Worm (Caenorhabditis elegans) whole organism, L1 larva: ENCODE measurements around the gene thn-1.

Source experiments
- C04F5.9 ChIP-seq: sonication (generic microtip); optimal IDR thresholded peaks from 2 replicates; lab custom pipeline; 2016; ENCODE audit warnings: missing genetic modification characterization, missing compliant biosample characterization
- C34B4.2 ChIP-seq: sonication (generic microtip); optimal IDR thresholded peaks from 2 replicates; lab custom pipeline; 2017; ENCODE audit warnings: mild to moderate bottlenecking, missing genetic modification characterization, missing compliant biosample characterization
- Y116A8C.19 ChIP-seq: sonication (generic microtip); optimal IDR thresholded peaks from 2 replicates; lab custom pipeline; 2016; ENCODE audit warnings: missing compliant biosample characterization, missing genetic modification characterization, borderline replicate concordance
- aly-2 ChIP-seq: fragments of 150-350 bp; optimal IDR thresholded peaks from 2 replicates; lab custom pipeline; 2014; ENCODE audit warnings: missing biosample characterization, missing genetic modification characterization
- ceh-63 ChIP-seq: fragments of 200-800 bp; sonication (Bioruptor generic); optimal IDR thresholded peaks from 2 replicates; lab custom pipeline; 2018; ENCODE audit warnings: mild to moderate bottlenecking, missing genetic modification characterization, missing compliant biosample characterization
- ceh-82 ChIP-seq, 3 experiments: fragments of 150-350 bp in 1 of 3; sonication (generic microtip) in 2 of 3; optimal IDR thresholded peaks; 2 replicates each; lab custom pipeline; 2014 to 2017; ENCODE audit warnings: missing biosample characterization in 3 of 3, missing genetic modification characterization in 3 of 3
- ceh-88 ChIP-seq: fragments of 200-800 bp; sonication (Bioruptor generic); IDR thresholded peaks from 2 replicates; pipeline ENCODE4 v1.3.6; 2022; ENCODE audit warnings: missing genetic modification characterization, missing compliant biosample characterization
- ces-1 ChIP-seq: fragments of 150-350 bp; optimal IDR thresholded peaks from 2 replicates; lab custom pipeline; 2014; ENCODE audit warnings: missing biosample characterization, missing genetic modification reagents, missing genetic modification characterization
- dpl-1 ChIP-seq, 3 experiments: fragments of 150-350 bp in 2 of 3; sonication (generic microtip) in 1 of 3; optimal IDR thresholded peaks; 2 replicates each; lab custom pipeline; 2014 to 2017; ENCODE audit warnings: missing biosample characterization in 3 of 3, missing genetic modification characterization in 3 of 3, missing genetic modification reagents in 3 of 3
- dsc-1 ChIP-seq: sonication (generic microtip); optimal IDR thresholded peaks from 2 replicates; lab custom pipeline; 2016; ENCODE audit warnings: mild to moderate bottlenecking, missing genetic modification characterization, missing compliant biosample characterization
- efl-3 ChIP-seq: fragments of 200-800 bp; sonication (Bioruptor generic); optimal IDR thresholded peaks from 2 replicates; lab custom pipeline; 2018; ENCODE audit warnings: mild to moderate bottlenecking, missing genetic modification characterization, missing compliant biosample characterization
- egl-13 ChIP-seq: sonication (generic microtip); optimal IDR thresholded peaks from 2 replicates; lab custom pipeline; 2016; ENCODE audit warnings: missing genotype, missing genetic modification reagents, missing genetic modification characterization, missing compliant biosample characterization
- egl-27 ChIP-seq, 2 experiments: fragments of 150-350 bp in 1 of 2; sonication (generic microtip); optimal IDR thresholded peaks; 3 replicates each; lab custom pipeline; 2017 to 2018; ENCODE audit warnings: missing biosample characterization in 2 of 2, missing genetic modification characterization in 2 of 2, missing genetic modification reagents in 2 of 2
- elt-3 ChIP-seq, 6 experiments: fragments of 150-350 bp in 1 of 6; sonication (generic microtip); optimal IDR thresholded peaks; 2 replicates each; lab custom pipeline; 2017 to 2018; ENCODE audit warnings: missing biosample characterization in 6 of 6, missing genetic modification characterization in 6 of 6, inconsistent platforms in 1 of 6
- fos-1 ChIP-seq: fragments of 150-350 bp; optimal IDR thresholded peaks from 2 replicates; lab custom pipeline; 2014; ENCODE audit warnings: missing biosample characterization, missing genetic modification characterization
- grh-1 ChIP-seq: fragments of 200-800 bp; sonication (Bioruptor generic); IDR thresholded peaks from 2 replicates; pipeline ENCODE4 v1.3.6; 2022; ENCODE audit warnings: missing genetic modification reagents, missing genetic modification characterization, missing compliant biosample characterization
- hlh-4 ChIP-seq: sonication (generic microtip); optimal IDR thresholded peaks from 2 replicates; lab custom pipeline; 2016; ENCODE audit warnings: mild to moderate bottlenecking, missing genetic modification characterization, missing compliant biosample characterization
- jun-1 ChIP-seq: fragments of 150-350 bp; optimal IDR thresholded peaks from 2 replicates; lab custom pipeline; 2014; ENCODE audit warnings: missing biosample characterization, missing genetic modification reagents, missing genetic modification characterization
- lin-13 ChIP-seq: fragments of 150-350 bp; optimal IDR thresholded peaks from 2 replicates; lab custom pipeline; 2014; ENCODE audit warnings: missing biosample characterization, missing genetic modification reagents, missing genetic modification characterization
- lin-14 ChIP-seq: fragments of 200-800 bp; sonication (Bioruptor generic); optimal IDR thresholded peaks from 2 replicates; lab custom pipeline; 2018; ENCODE audit warnings: mild to moderate bottlenecking, missing genetic modification characterization, moderate library complexity, missing compliant biosample characterization
- lin-39 ChIP-seq: fragments of 150-350 bp; optimal IDR thresholded peaks from 2 replicates; lab custom pipeline; 2014; ENCODE audit warnings: missing biosample characterization, missing genetic modification reagents, missing genetic modification characterization
- lir-3 ChIP-seq: sonication (generic microtip); optimal IDR thresholded peaks from 2 replicates; lab custom pipeline; 2016; ENCODE audit warnings: mild to moderate bottlenecking, missing genetic modification characterization, moderate library complexity, missing compliant biosample characterization; ENCODE audit not compliant: poor library complexity
- mdl-1 ChIP-seq, 2 experiments: fragments of 150-350 bp; optimal IDR thresholded peaks; 2 replicates each; lab custom pipeline; 2014 to 2017; ENCODE audit warnings: missing biosample characterization in 2 of 2, missing genetic modification characterization in 2 of 2, inconsistent platforms in 1 of 2
- mef-2 ChIP-seq: fragments of 150-350 bp; optimal IDR thresholded peaks from 2 replicates; lab custom pipeline; 2014; ENCODE audit warnings: missing biosample characterization, missing genetic modification characterization
- nhr-11 ChIP-seq: fragments of 150-350 bp; optimal IDR thresholded peaks from 2 replicates; lab custom pipeline; 2014; ENCODE audit warnings: missing biosample characterization, missing genetic modification characterization
- nhr-19 ChIP-seq: fragments of 200-800 bp; sonication (Bioruptor generic); conservative IDR thresholded peaks from 2 replicates; pipeline ENCODE4 v1.3.6; 2022; ENCODE audit warnings: missing genetic modification characterization, missing compliant biosample characterization
- nhr-20 ChIP-seq: sonication (generic microtip); optimal IDR thresholded peaks from 2 replicates; lab custom pipeline; 2016; ENCODE audit warnings: mild to moderate bottlenecking, missing genetic modification characterization, missing compliant biosample characterization
- nhr-237 ChIP-seq: fragments of 150-350 bp; optimal IDR thresholded peaks from 2 replicates; lab custom pipeline; 2014; ENCODE audit warnings: missing biosample characterization, missing genetic modification characterization
- nhr-28 ChIP-seq: fragments of 150-350 bp; optimal IDR thresholded peaks from 2 replicates; lab custom pipeline; 2014; ENCODE audit warnings: missing biosample characterization, missing genetic modification characterization
- nhr-47 ChIP-seq: sonication (generic microtip); optimal IDR thresholded peaks from 2 replicates; lab custom pipeline; 2016; ENCODE audit warnings: mild to moderate bottlenecking, missing genetic modification characterization, moderate library complexity, missing compliant biosample characterization
- nhr-71 ChIP-seq: sonication (generic microtip); optimal IDR thresholded peaks from 2 replicates; lab custom pipeline; 2016; ENCODE audit warnings: mild to moderate bottlenecking, missing genetic modification characterization, moderate library complexity, missing compliant biosample characterization
- nhr-76 ChIP-seq: sonication (generic microtip); optimal IDR thresholded peaks from 2 replicates; lab custom pipeline; 2017; ENCODE audit warnings: missing biosample characterization, missing genetic modification characterization
- nhr-84 ChIP-seq: sonication (generic microtip); optimal IDR thresholded peaks from 2 replicates; lab custom pipeline; 2017; ENCODE audit warnings: missing biosample characterization, missing genetic modification characterization
- nhr-85 ChIP-seq: sonication (generic microtip); peaks from one replicate; lab custom pipeline; 2016; ENCODE audit warnings: missing genetic modification characterization, inconsistent platforms, missing compliant biosample characterization
- pag-3 ChIP-seq: sonication (generic microtip); optimal IDR thresholded peaks from 2 replicates; lab custom pipeline; 2017; ENCODE audit warnings: missing genetic modification characterization, mild to moderate bottlenecking, missing compliant biosample characterization, antibody characterized with exemption, borderline replicate concordance; ENCODE audit not compliant: insufficient read depth
- pax-3 ChIP-seq: fragments of 200-800 bp; sonication (Bioruptor generic); optimal IDR thresholded peaks from 2 replicates; lab custom pipeline; 2018; ENCODE audit warnings: mild to moderate bottlenecking, missing genetic modification characterization, moderate library complexity, missing compliant biosample characterization
- pqm-1 ChIP-seq: sonication (generic microtip); optimal IDR thresholded peaks from 3 replicates; lab custom pipeline; 2017; ENCODE audit warnings: missing biosample characterization, missing genetic modification characterization
- rnt-1 ChIP-seq: sonication (generic microtip); optimal IDR thresholded peaks from 2 replicates; lab custom pipeline; 2016; ENCODE audit warnings: mild to moderate bottlenecking, missing genetic modification characterization, moderate library complexity, missing compliant biosample characterization
- skn-1 ChIP-seq: fragments of 150-350 bp; optimal IDR thresholded peaks from 2 replicates; lab custom pipeline; 2014; ENCODE audit warnings: missing biosample characterization, missing genetic modification characterization
- snpc-4 ChIP-seq: fragments of 150-350 bp; optimal IDR thresholded peaks from 2 replicates; lab custom pipeline; 2014; ENCODE audit warnings: missing biosample characterization, missing genetic modification characterization
- sox-4 ChIP-seq: sonication (generic microtip); optimal IDR thresholded peaks from 2 replicates; lab custom pipeline; 2016; ENCODE audit warnings: missing genetic modification characterization, missing compliant biosample characterization
- sptf-1 ChIP-seq: fragments of 150-350 bp; optimal IDR thresholded peaks from 2 replicates; lab custom pipeline; 2014; ENCODE audit warnings: missing biosample characterization, missing genetic modification characterization
- sup-37 ChIP-seq: fragments of 200-800 bp; sonication (Bioruptor generic); optimal IDR thresholded peaks from 2 replicates; lab custom pipeline; 2018; ENCODE audit warnings: mild to moderate bottlenecking, missing genetic modification characterization, missing compliant biosample characterization
- swsn-7 ChIP-seq: sonication (generic microtip); optimal IDR thresholded peaks from 2 replicates; lab custom pipeline; 2016; ENCODE audit warnings: missing genetic modification characterization, missing compliant biosample characterization
- unc-130 ChIP-seq: fragments of 150-350 bp; optimal IDR thresholded peaks from 2 replicates; lab custom pipeline; 2017; ENCODE audit warnings: missing biosample characterization, missing genetic modification characterization, inconsistent platforms
- unc-62 ChIP-seq: fragments of 150-350 bp; optimal IDR thresholded peaks from 2 replicates; lab custom pipeline; 2014; ENCODE audit warnings: missing biosample characterization, missing genetic modification reagents, missing genetic modification characterization
- xbp-1 ChIP-seq: sonication (generic microtip); optimal IDR thresholded peaks from 2 replicates; lab custom pipeline; 2016; ENCODE audit warnings: missing genetic modification characterization, missing compliant biosample characterization
- zag-1 ChIP-seq: fragments of 150-350 bp; optimal IDR thresholded peaks from 2 replicates; lab custom pipeline; 2014; ENCODE audit warnings: missing biosample characterization, missing genetic modification characterization
- zip-4 ChIP-seq: fragments of 200-800 bp; sonication (Bioruptor generic); optimal IDR thresholded peaks from 2 replicates; lab custom pipeline; 2018; ENCODE audit warnings: mild to moderate bottlenecking, missing genetic modification characterization, moderate library complexity, missing compliant biosample characterization
- ztf-11 ChIP-seq, 2 experiments: sonication (generic microtip); optimal IDR thresholded peaks; 2 replicates each; lab custom pipeline; 2016 to 2017; ENCODE audit warnings: missing genetic modification characterization in 2 of 2, missing biosample characterization in 1 of 2, missing compliant biosample characterization in 1 of 2
- ztf-4 ChIP-seq: fragments of 150-350 bp; optimal IDR thresholded peaks from 2 replicates; lab custom pipeline; 2014; ENCODE audit warnings: missing biosample characterization, missing genetic modification characterization

thn-1 gene

ce11 chrIV:12391003-12391637 lies 11.2 kb downstream of the thn-1 start, which contains the start of the genes rps-23 and dpm-3:
Gene rps-23, minus strand, starts transcription at chrIV:12391053.
Gene dpm-3, plus strand, starts transcription at chrIV:12391587.
- TF ChIP-seq ceh-88 (GFP tag; lab: Robert Waterston, UW), result peak; percentile 87
- TF ChIP-seq grh-1 (GFP tag; lab: Robert Waterston, UW), result peak; percentile 90
- peak; percentile 85 for TF ChIP-seq lin-39
- no peak for TF ChIP-seq nhr-28 (tag; lab: Kevin White, UChicago)
- TF ChIP-seq sox-4, result peak; percentile 79
- TF ChIP-seq mef-2 (tag; lab: Kevin White, UChicago), result no peak
- TF ChIP-seq lir-3, result peak; percentile 96
- peak; percentile 96 for TF ChIP-seq nhr-19 (GFP tag; lab: Robert Waterston, UW)
- peak; percentile 74 for TF ChIP-seq sup-37 (GFP tag; lab: Kevin White, UChicago)
- peak; percentile 86 for TF ChIP-seq jun-1 (tag; lab: Kevin White, UChicago)
- peak; percentile 75 for TF ChIP-seq snpc-4
- peak; percentile 93 for TF ChIP-seq lin-13 (GFP tag; lab: Kevin White, UChicago)
- peak; percentile 98 for TF ChIP-seq unc-130 (tag; lab: Kevin White, UChicago)
- TF ChIP-seq ztf-4 (tag; lab: Kevin White, UChicago), result peak; percentile 83
- no peak for TF ChIP-seq ceh-63 (GFP tag; lab: Kevin White, UChicago)
- peak; percentile 91 for TF ChIP-seq fos-1 (tag; lab: Kevin White, UChicago)
- TF ChIP-seq xbp-1 (tag; lab: Kevin White, UChicago), result peak; percentile 94
- peak; percentile 53 for TF ChIP-seq Y116A8C.19
- peak; percentile 94 for TF ChIP-seq nhr-20
- TF ChIP-seq nhr-237 (tag; lab: Kevin White, UChicago), result peak; percentile 62
- peak; percentile 91 for TF ChIP-seq C04F5.9
- peak in 5 of 6 experiments; percentile 27 to 86 (median 72) for TF ChIP-seq elt-3 (tag; optimal IDR thresholded peaks at IDR 0.05; lab: Kevin White, UChicago)
- peak; percentile 97 for TF ChIP-seq nhr-71 (tag; lab: Kevin White, UChicago)
- TF ChIP-seq egl-27 (tag; optimal IDR thresholded peaks at IDR 0.05; lab: Kevin White, UChicago), result no peak
- peak; percentile 94 for TF ChIP-seq lin-14
- peak; percentile 95 for TF ChIP-seq pax-3 (tag; lab: Kevin White, UChicago)
- TF ChIP-seq mdl-1 (tag; optimal IDR thresholded peaks at IDR 0.05; lab: Kevin White, UChicago), result peak in 1 of 2 experiments; percentile 87
- peak; percentile 91 for TF ChIP-seq dsc-1 (tag; lab: Kevin White, UChicago)
- TF ChIP-seq nhr-47 (tag; lab: Kevin White, UChicago), result peak; percentile 96
- peak; percentile 95 for TF ChIP-seq skn-1 (tag; lab: Kevin White, UChicago)
- peak; percentile 97 for TF ChIP-seq nhr-85 (tag; lab: Kevin White, UChicago)
- peak; percentile 10 for TF ChIP-seq efl-3 (GFP tag; lab: Kevin White, UChicago)
- TF ChIP-seq nhr-76 (tag; lab: Kevin White, UChicago), result no peak
- TF ChIP-seq unc-62 (GFP tag; lab: Kevin White, UChicago), result no peak
- TF ChIP-seq zip-4 (GFP tag; lab: Kevin White, UChicago), result peak; percentile 52
- TF ChIP-seq egl-13 (tag; lab: Kevin White, UChicago), result peak; percentile 91
- TF ChIP-seq nhr-11 (tag; lab: Kevin White, UChicago), result peak; percentile 87
- TF ChIP-seq pag-3, result peak; percentile 8
- TF ChIP-seq rnt-1 (tag; lab: Kevin White, UChicago), result peak; percentile 99
- peak; percentile 83 to 88 (median 87) for TF ChIP-seq dpl-1 (GFP tag; optimal IDR thresholded peaks at IDR 0.05; lab: Kevin White, UChicago)
- peak; percentile 65 for TF ChIP-seq zag-1 (tag; lab: Kevin White, UChicago)
- no peak for TF ChIP-seq hlh-4 (tag; lab: Kevin White, UChicago)
- peak; percentile 93 for TF ChIP-seq swsn-7 (tag; lab: Kevin White, UChicago)
- TF ChIP-seq C34B4.2, result no peak
- no peak for TF ChIP-seq sptf-1 (tag; lab: Kevin White, UChicago)
- TF ChIP-seq nhr-84 (tag; lab: Kevin White, UChicago), result no peak
- peak; percentile 91 to 98 (median 93) for TF ChIP-seq ceh-82 (tag; optimal IDR thresholded peaks at IDR 0.05; lab: Kevin White, UChicago)
- TF ChIP-seq ces-1 (GFP tag; lab: Kevin White, UChicago), result no peak
- TF ChIP-seq aly-2 (tag; lab: Kevin White, UChicago), result peak; percentile 81
- TF ChIP-seq ztf-11 (tag; optimal IDR thresholded peaks at IDR 0.05; lab: Kevin White, UChicago), result peak in 1 of 2 experiments; percentile 89
- no peak for TF ChIP-seq pqm-1 (tag; lab: Kevin White, UChicago)
